Worm (Caenorhabditis elegans): ENCODE data around the gene ncs-5.

DNA sequence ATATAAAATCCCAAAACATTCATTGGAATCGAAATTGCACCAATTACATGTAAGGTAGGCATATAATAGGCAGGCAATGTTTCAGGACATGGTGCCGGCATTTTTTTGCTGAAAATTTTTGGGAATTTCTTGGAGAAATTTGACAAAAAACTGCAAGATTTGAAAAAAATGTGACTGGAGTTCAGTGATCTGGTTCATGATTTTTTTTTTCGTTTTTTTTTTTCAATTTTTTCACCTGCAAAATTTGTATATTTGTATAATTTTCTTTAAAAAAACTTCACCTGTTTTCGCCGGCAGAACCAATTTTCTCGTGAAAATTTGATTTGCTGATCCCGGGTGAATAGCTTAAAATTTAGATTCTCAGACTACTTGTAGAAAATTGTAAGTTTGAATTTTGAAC, 13.2 kb upstream of the ncs-5 start, which contains the start of gene sri-10:
- TF ChIP-seq zag-1 (tag; optimal IDR thresholded peaks at IDR 0.05) (no peak), peb-1 (tag; optimal IDR thresholded peaks at IDR 0.05) (no peak), alr-1 (tag; optimal IDR thresholded peaks at IDR 0.05) (no peak), lin-13 (GFP tag; optimal IDR thresholded peaks at IDR 0.05) (no peak), sma-9 (GFP tag; optimal IDR thresholded peaks at IDR 0.05) (no peak), sma-9 (tag; optimal IDR thresholded peaks at IDR 0.05) (no peak), skn-1 (tag; optimal IDR thresholded peaks at IDR 0.05) (no peak), Y55F3AM.14 (GFP tag; optimal IDR thresholded peaks at IDR 0.05) (no peak)

Measured in whole organism, L2 larva.